Worm (Caenorhabditis elegans) whole organism, L3 larva: ENCODE measurements around the gene srx-38.

Experiments used
- ama-1 ChIP-seq: fragments of 150-350 bp; optimal IDR thresholded peaks from 2 replicates; lab custom pipeline; 2018
- elt-2 ChIP-seq: sonication (generic microtip); optimal IDR thresholded peaks from 2 replicates; lab custom pipeline; 2016; ENCODE audit warnings: missing genetic modification reagents, mild to moderate bottlenecking, missing genetic modification characterization, missing compliant biosample characterization
- jun-1 ChIP-seq: fragments of 150-350 bp; optimal IDR thresholded peaks from 2 replicates; lab custom pipeline; 2014; ENCODE audit warnings: missing biosample characterization, missing genetic modification reagents, missing genetic modification characterization
- lin-15B ChIP-seq: fragments of 150-350 bp; optimal IDR thresholded peaks from 2 replicates; lab custom pipeline; 2014; ENCODE audit warnings: missing biosample characterization, missing genetic modification characterization
- lin-39 ChIP-seq: fragments of 150-350 bp; optimal IDR thresholded peaks from 2 replicates; lab custom pipeline; 2018; ENCODE audit warnings: missing biosample characterization, missing genetic modification reagents, missing genetic modification characterization
- nhr-11 ChIP-seq: fragments of 150-350 bp; optimal IDR thresholded peaks from 2 replicates; lab custom pipeline; 2014; ENCODE audit warnings: missing biosample characterization, missing genetic modification characterization
- nhr-12 ChIP-seq: fragments of 150-350 bp; optimal IDR thresholded peaks from 2 replicates; lab custom pipeline; 2014; ENCODE audit warnings: missing biosample characterization, missing genetic modification characterization
- nhr-77 ChIP-seq: fragments of 150-350 bp; optimal IDR thresholded peaks from 2 replicates; lab custom pipeline; 2014; ENCODE audit warnings: missing biosample characterization, missing genetic modification characterization
- sea-2 ChIP-seq: fragments of 150-350 bp; sonication (generic microtip); optimal IDR thresholded peaks from 4 replicates; lab custom pipeline; 2014; ENCODE audit warnings: missing biosample characterization, missing genetic modification reagents, missing genetic modification characterization
- unc-62 ChIP-seq: fragments of 150-350 bp; sonication (generic microtip); optimal IDR thresholded peaks from 4 replicates; lab custom pipeline; 2014; ENCODE audit warnings: missing biosample characterization, missing genetic modification reagents, missing genetic modification characterization

ce11 chrV:5157660-5158059 lies 2.2 kb upstream of the srx-38 start, which contains the start of gene srx-39:
- no peak for TF ChIP-seq ama-1 (lab: Kevin White, UChicago)
- TF ChIP-seq lin-39 = no peak
- TF ChIP-seq unc-62 (GFP tag; lab: Kevin White, UChicago) = no peak
- TF ChIP-seq sea-2 (GFP tag; lab: Kevin White, UChicago) = no peak
- no peak for TF ChIP-seq jun-1 (tag; lab: Kevin White, UChicago)
- TF ChIP-seq elt-2 (tag; lab: Kevin White, UChicago) = no peak
- no peak for TF ChIP-seq nhr-11
- no peak for TF ChIP-seq nhr-12 (tag; lab: Kevin White, UChicago)
- no peak for TF ChIP-seq nhr-77
- no peak for TF ChIP-seq lin-15B (tag; lab: Kevin White, UChicago)
